Fruit fly (Drosophila melanogaster) whole organism, embryonic: Measurements from ENCODE around the gene Hip14.

Source experiments
- Atf-2 ChIP-seq: fragments of 200-800 bp; sonication (Bioruptor generic); optimal IDR thresholded peaks from 2 replicates; lab custom pipeline; 2016; ENCODE audit warnings: missing biosample characterization, missing genetic modification characterization
- Atf3 ChIP-seq: fragments of 200-800 bp; sonication (Bioruptor generic); optimal IDR thresholded peaks from 3 replicates; lab custom pipeline; 2016; ENCODE audit warnings: missing biosample characterization, missing genetic modification characterization
- CG10321 ChIP-seq: fragments of 200-800 bp; sonication (Bioruptor generic); IDR thresholded peaks from 2 replicates; pipeline ENCODE4 v1.3.6; 2022; ENCODE audit warnings: missing biosample characterization, missing genetic modification characterization
- CG10543 ChIP-seq: fragments of 200-800 bp; sonication (Bioruptor generic); optimal IDR thresholded peaks from 3 replicates; lab custom pipeline; 2017; ENCODE audit warnings: missing biosample characterization, mild to moderate bottlenecking, missing genetic modification characterization, moderate library complexity
- CG13123 ChIP-seq: fragments of 200-800 bp; sonication (Bioruptor generic); optimal IDR thresholded peaks from 2 replicates; lab custom pipeline; 2016; ENCODE audit warnings: missing biosample characterization, missing genetic modification characterization
- CG13296 ChIP-seq: fragments of 200-800 bp; sonication (Bioruptor generic); optimal IDR thresholded peaks from 3 replicates; lab custom pipeline; 2018; ENCODE audit warnings: missing biosample characterization, mild to moderate bottlenecking, missing genetic modification characterization
- CG13894 ChIP-seq: fragments of 200-800 bp; sonication (Bioruptor generic); optimal IDR thresholded peaks from 3 replicates; lab custom pipeline; 2018; ENCODE audit warnings: missing biosample characterization, mild to moderate bottlenecking, missing genetic modification characterization, moderate library complexity
- CG15696 ChIP-seq: fragments of 200-800 bp; sonication (Bioruptor generic); optimal IDR thresholded peaks from 2 replicates; lab custom pipeline; 2019; ENCODE audit warnings: missing biosample characterization, mild to moderate bottlenecking, missing genetic modification characterization, moderate library complexity
- CG18764 ChIP-seq: fragments of 200-800 bp; sonication (Bioruptor generic); optimal IDR thresholded peaks from 3 replicates; lab custom pipeline; 2016; ENCODE audit warnings: missing biosample characterization, missing genetic modification characterization
- CG2875 ChIP-seq: fragments of 200-800 bp; sonication (Bioruptor generic); optimal IDR thresholded peaks from 2 replicates; lab custom pipeline; 2017; ENCODE audit warnings: missing biosample characterization, mild to moderate bottlenecking, missing genetic modification characterization, missing genetic modification reagents
- CG31388 ChIP-seq: fragments of 200-800 bp; sonication (Bioruptor generic); optimal IDR thresholded peaks from 2 replicates; lab custom pipeline; 2016; ENCODE audit warnings: missing biosample characterization, missing genetic modification characterization
- CG32772 ChIP-seq: fragments of 200-800 bp; sonication (Bioruptor generic); IDR thresholded peaks from 2 replicates; pipeline ENCODE4 v1.3.6; 2022; ENCODE audit warnings: missing biosample characterization, missing genetic modification characterization
- CG34224 ChIP-seq: fragments of 200-800 bp; sonication (Bioruptor generic); IDR thresholded peaks from 3 replicates; pipeline ENCODE4 v1.3.6; 2022; ENCODE audit warnings: missing biosample characterization, missing genetic modification characterization; ENCODE audit not compliant: partially characterized antibody
- CG6689 ChIP-seq: fragments of 200-800 bp; sonication (Bioruptor generic); IDR thresholded peaks from 2 replicates; pipeline ENCODE4 v1.3.6; 2022; ENCODE audit warnings: missing biosample characterization, missing genetic modification characterization
- CG6854 ChIP-seq: fragments of 200-800 bp; sonication (Bioruptor generic); optimal IDR thresholded peaks from 3 replicates; lab custom pipeline; 2017; ENCODE audit warnings: missing biosample characterization, mild to moderate bottlenecking, missing genetic modification characterization
- CG7745 ChIP-seq: fragments of 200-800 bp; sonication (Bioruptor generic); optimal IDR thresholded peaks from 2 replicates; lab custom pipeline; 2018; ENCODE audit warnings: missing biosample characterization, mild to moderate bottlenecking, missing genetic modification characterization, moderate library complexity
- CG8281 ChIP-seq: fragments of 200-800 bp; sonication (Bioruptor generic); optimal IDR thresholded peaks from 2 replicates; lab custom pipeline; 2018; ENCODE audit warnings: missing biosample characterization, mild to moderate bottlenecking, missing genetic modification characterization, moderate library complexity
- CG8924 ChIP-seq: fragments of 200-800 bp; optimal IDR thresholded peaks from 3 replicates; lab custom pipeline; 2019; ENCODE audit warnings: missing biosample characterization, mild to moderate bottlenecking, missing genetic modification characterization, moderate library complexity
- Dip2 ChIP-seq: fragments of 200-800 bp; sonication (Bioruptor generic); IDR thresholded peaks from 2 replicates; pipeline ENCODE4 v1.3.6; 2022; ENCODE audit warnings: missing biosample characterization, missing genetic modification characterization
- H15 ChIP-seq: fragments of 200-800 bp; sonication (Bioruptor generic); IDR thresholded peaks from 3 replicates; pipeline ENCODE4 v1.3.6; 2022; ENCODE audit warnings: missing biosample characterization, missing genetic modification characterization
- Lpt ChIP-seq: fragments of >200 bp; optimal IDR thresholded peaks from 2 replicates; lab custom pipeline; 2018; ENCODE audit warnings: missing biosample characterization, missing genetic modification characterization
- MTF-1 ChIP-seq: fragments of 200-800 bp; sonication (Bioruptor generic); optimal IDR thresholded peaks from 2 replicates; lab custom pipeline; 2018; ENCODE audit warnings: missing biosample characterization, mild to moderate bottlenecking, missing genetic modification characterization, borderline replicate concordance
- Max ChIP-seq: fragments of 200-800 bp; sonication (Bioruptor generic); optimal IDR thresholded peaks from 2 replicates; lab custom pipeline; 2016; ENCODE audit warnings: missing biosample characterization, mild to moderate bottlenecking, missing genetic modification characterization
- NK7.1 ChIP-seq: fragments of 200-800 bp; sonication (Bioruptor generic); optimal IDR thresholded peaks from 3 replicates; lab custom pipeline; 2016; ENCODE audit warnings: missing biosample characterization, missing genetic modification characterization
- Sry-δ ChIP-seq: fragments of 200-800 bp; sonication (Bioruptor generic); optimal IDR thresholded peaks from 2 replicates; lab custom pipeline; 2016; ENCODE audit warnings: missing biosample characterization, missing genetic modification characterization
- Ssrp ChIP-seq: fragments of 200-800 bp; sonication (Bioruptor generic); optimal IDR thresholded peaks from 2 replicates; lab custom pipeline; 2018; ENCODE audit warnings: missing biosample characterization, mild to moderate bottlenecking, missing genetic modification characterization, moderate library complexity
- ash1 ChIP-seq: fragments of 200-800 bp; sonication (Bioruptor generic); optimal IDR thresholded peaks from 2 replicates; lab custom pipeline; 2018; ENCODE audit warnings: missing biosample characterization, mild to moderate bottlenecking, missing genetic modification characterization
- bsh ChIP-seq, 2 experiments: fragments of 200-800 bp; sonication (Bioruptor generic); optimal IDR thresholded peaks; 2 replicates each; lab custom pipeline; 2017 to 2018; ENCODE audit warnings: mild to moderate bottlenecking in 2 of 2, missing biosample characterization in 2 of 2, missing genetic modification characterization in 2 of 2, moderate library complexity in 1 of 2
- chinmo ChIP-seq: fragments of 200-800 bp; sonication (Bioruptor generic); IDR thresholded peaks from 4 replicates; pipeline ENCODE4 v1.3.6; 2022; ENCODE audit warnings: missing biosample characterization, missing genetic modification characterization; ENCODE audit not compliant: partially characterized antibody
- chm ChIP-seq: fragments of 200-800 bp; sonication (Bioruptor generic); IDR thresholded peaks from 2 replicates; pipeline ENCODE4 v1.3.6; 2022; ENCODE audit warnings: missing biosample characterization, missing genetic modification characterization
- cwo ChIP-seq: fragments of 200-800 bp; sonication (Bioruptor generic); optimal IDR thresholded peaks from 3 replicates; lab custom pipeline; 2017; ENCODE audit warnings: missing biosample characterization, missing genetic modification characterization, mild to moderate bottlenecking, moderate library complexity, missing genetic modification reagents
- dm ChIP-seq: fragments of 200-800 bp; sonication (Bioruptor generic); optimal IDR thresholded peaks from 3 replicates; lab custom pipeline; 2016; ENCODE audit warnings: missing biosample characterization, missing genetic modification characterization
- dmrt99B ChIP-seq: fragments of 200-800 bp; sonication (Bioruptor generic); optimal IDR thresholded peaks from 2 replicates; lab custom pipeline; 2018; ENCODE audit warnings: missing biosample characterization, mild to moderate bottlenecking, missing genetic modification characterization, moderate library complexity
- dysf ChIP-seq: fragments of 200-800 bp; sonication (Bioruptor generic); IDR thresholded peaks from 3 replicates; pipeline ENCODE4 v1.3.6; 2022; ENCODE audit warnings: missing biosample characterization, missing genetic modification characterization
- gce ChIP-seq: fragments of 200-800 bp; sonication (Bioruptor generic); IDR thresholded peaks from 3 replicates; pipeline ENCODE4 v1.3.6; 2022; ENCODE audit warnings: missing biosample characterization, missing genetic modification characterization
- gfzf ChIP-seq: fragments of 200-800 bp; sonication (Bioruptor generic); optimal IDR thresholded peaks from 2 replicates; lab custom pipeline; 2016; ENCODE audit warnings: missing biosample characterization, mild to moderate bottlenecking, missing genetic modification characterization, moderate library complexity
- gsb-n ChIP-seq: fragments of 200-800 bp; sonication (Bioruptor generic); optimal IDR thresholded peaks from 3 replicates; lab custom pipeline; 2018; ENCODE audit warnings: missing biosample characterization, mild to moderate bottlenecking, missing genetic modification characterization
- lilli ChIP-seq: fragments of 200-800 bp; sonication (Bioruptor generic); optimal IDR thresholded peaks from 3 replicates; lab custom pipeline; 2016; ENCODE audit warnings: missing biosample characterization, missing genetic modification characterization
- lov ChIP-seq, 2 experiments: fragments of 200-800 bp in 1 of 2; fragments of >200 bp in 1 of 2; sonication (Bioruptor generic) in 1 of 2; IDR thresholded peaks in 1 of 2; optimal IDR thresholded peaks in 1 of 2; 2 replicates in 1 of 2; 3 replicates in 1 of 2; pipeline versions ENCODE4 v1.3.6 to Lab custom; 2017 to 2022; ENCODE audit warnings: missing biosample characterization in 1 of 2, missing genetic modification characterization in 1 of 2
- nmo ChIP-seq: fragments of 200-800 bp; sonication (Bioruptor generic); optimal IDR thresholded peaks from 2 replicates; lab custom pipeline; 2018; ENCODE audit warnings: missing biosample characterization, mild to moderate bottlenecking, missing genetic modification characterization, moderate library complexity
- row ChIP-seq: fragments of 200-800 bp; sonication (Bioruptor generic); IDR thresholded peaks from 3 replicates; pipeline ENCODE4 v1.3.6; 2022; ENCODE audit warnings: missing biosample characterization, missing genetic modification characterization
- sens ChIP-seq: fragments of 200-800 bp; sonication (Bioruptor generic); peaks from one replicate; lab custom pipeline; 2016; ENCODE audit warnings: missing biosample characterization, missing genetic modification characterization
- sima ChIP-seq: fragments of 200-800 bp; sonication (Bioruptor generic); optimal IDR thresholded peaks from 2 replicates; lab custom pipeline; 2016; ENCODE audit warnings: missing biosample characterization, missing genetic modification characterization
- sqz ChIP-seq: fragments of 200-800 bp; sonication (Bioruptor generic); optimal IDR thresholded peaks from 3 replicates; lab custom pipeline; 2018; ENCODE audit warnings: missing biosample characterization, mild to moderate bottlenecking, missing genetic modification characterization
- stc ChIP-seq: fragments of 200-800 bp; sonication (Bioruptor generic); IDR thresholded peaks from 2 replicates; pipeline ENCODE4 v1.3.6; 2022; ENCODE audit warnings: missing biosample characterization, missing genetic modification characterization
- tup ChIP-seq: fragments of 200-800 bp; sonication (Bioruptor generic); optimal IDR thresholded peaks from 2 replicates; lab custom pipeline; 2016; ENCODE audit warnings: missing biosample characterization, mild to moderate bottlenecking, missing genetic modification characterization, moderate library complexity
- tx ChIP-seq: fragments of 200-800 bp; sonication (Bioruptor generic); optimal IDR thresholded peaks from 2 replicates; lab custom pipeline; 2016; ENCODE audit warnings: missing biosample characterization, missing genetic modification characterization
- unpg ChIP-seq: fragments of 200-800 bp; sonication (Bioruptor generic); optimal IDR thresholded peaks from 3 replicates; lab custom pipeline; 2018; ENCODE audit warnings: missing biosample characterization, mild to moderate bottlenecking, missing genetic modification characterization, moderate library complexity
- vfl ChIP-seq: fragments of 200-800 bp; sonication (Bioruptor generic); optimal IDR thresholded peaks from 2 replicates; lab custom pipeline; 2016; ENCODE audit warnings: missing biosample characterization, missing genetic modification characterization

Gene Hip14

DNA sequence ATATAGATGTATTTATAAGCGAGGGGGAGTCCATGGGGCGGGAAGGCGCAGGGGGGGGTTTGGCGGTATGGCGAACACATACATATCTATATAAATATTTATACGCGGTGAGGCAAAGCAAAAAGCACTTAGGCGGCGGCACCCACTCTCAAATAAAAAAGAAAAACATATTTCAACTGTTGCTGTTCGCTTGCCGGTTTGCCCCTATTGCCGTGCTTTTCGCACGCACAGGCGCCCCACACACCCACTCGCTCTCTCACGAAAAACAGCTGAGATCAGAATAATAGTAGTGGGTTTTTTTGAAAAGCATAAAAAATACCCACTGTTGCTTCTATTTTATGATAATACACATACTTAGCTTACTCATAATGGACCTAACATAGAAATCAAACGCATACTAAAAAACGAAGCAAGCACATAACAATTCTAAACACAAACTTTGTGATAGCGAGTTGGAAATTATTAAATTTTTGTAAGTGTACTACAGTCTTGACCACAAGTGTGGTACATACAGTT lies 13.2 kb downstream of the Hip14 start (continued):
- no peak for TF ChIP-seq Dip2 (GFP tag; lab: Robert Waterston, UW)
- TF ChIP-seq Sry-δ (GFP tag; lab: Kevin White, UChicago): peak; percentile 0
- peak; percentile 32; the same call in 1 of the 2 replicates for TF ChIP-seq chm
- TF ChIP-seq CG13123 (GFP tag; lab: Kevin White, UChicago): no peak
- TF ChIP-seq Max: peak; percentile 37
- TF ChIP-seq cwo (GFP tag; lab: Kevin White, UChicago): peak; percentile 80
- no peak for TF ChIP-seq gce (GFP tag; lab: Robert Waterston, UW)
- TF ChIP-seq CG10321 (GFP tag; lab: Robert Waterston, UW): peak; percentile 33; the same call in 1 of the 2 replicates
- TF ChIP-seq bsh (GFP tag; optimal IDR thresholded peaks at IDR 0.05; lab: Kevin White, UChicago): peak in 1 of 2 experiments; percentile 35
- TF ChIP-seq gfzf: no peak
- peak; percentile 85; the same call in 2 of the 3 replicates for TF ChIP-seq dysf (GFP tag; lab: Robert Waterston, UW)
- no peak for TF ChIP-seq CG7745 (tag; lab: Kevin White, UChicago)
- peak; percentile 69 for TF ChIP-seq CG6854 (GFP tag; lab: Kevin White, UChicago)
- TF ChIP-seq gsb-n (tag; lab: Kevin White, UChicago): no peak
- peak; percentile 77 for TF ChIP-seq nmo
- peak; percentile 68 for TF ChIP-seq Atf-2 (GFP tag; lab: Kevin White, UChicago)
- peak; percentile 84 for TF ChIP-seq CG8924
- TF ChIP-seq unpg (GFP tag; lab: Kevin White, UChicago): peak; percentile 76
- TF ChIP-seq dm (GFP tag; lab: Kevin White, UChicago): peak; percentile 28
- TF ChIP-seq CG31388: no peak
- peak; percentile 47; the same call in 1 of the 3 replicates for TF ChIP-seq CG34224 (GFP tag; lab: Robert Waterston, UW)
- TF ChIP-seq CG18764 (GFP tag; lab: Kevin White, UChicago): peak; percentile 25
- peak; percentile 27 for TF ChIP-seq CG2875 (GFP tag; lab: Kevin White, UChicago)
- TF ChIP-seq CG10543 (GFP tag; lab: Kevin White, UChicago): peak; percentile 96
- no peak for TF ChIP-seq lov (optimal IDR thresholded peaks at IDR 0.05; lab: Kevin White, UChicago)
- no peak for TF ChIP-seq lov (GFP tag; IDR thresholded peaks at IDR 0.05; lab: Robert Waterston, UW)
- no peak for TF ChIP-seq MTF-1
- peak; percentile 43; the same call in 1 of the 3 replicates for TF ChIP-seq H15 (GFP tag; lab: Robert Waterston, UW)
- peak; percentile 41 for TF ChIP-seq Ssrp (tag; lab: Kevin White, UChicago)
- TF ChIP-seq CG13296 (GFP tag; lab: Kevin White, UChicago): peak; percentile 88
- TF ChIP-seq tup (GFP tag; lab: Kevin White, UChicago): peak; percentile 30
- peak; percentile 37 for TF ChIP-seq Atf3 (GFP tag; lab: Kevin White, UChicago)
- TF ChIP-seq, all 482 proteins: peak for 322

DNA sequence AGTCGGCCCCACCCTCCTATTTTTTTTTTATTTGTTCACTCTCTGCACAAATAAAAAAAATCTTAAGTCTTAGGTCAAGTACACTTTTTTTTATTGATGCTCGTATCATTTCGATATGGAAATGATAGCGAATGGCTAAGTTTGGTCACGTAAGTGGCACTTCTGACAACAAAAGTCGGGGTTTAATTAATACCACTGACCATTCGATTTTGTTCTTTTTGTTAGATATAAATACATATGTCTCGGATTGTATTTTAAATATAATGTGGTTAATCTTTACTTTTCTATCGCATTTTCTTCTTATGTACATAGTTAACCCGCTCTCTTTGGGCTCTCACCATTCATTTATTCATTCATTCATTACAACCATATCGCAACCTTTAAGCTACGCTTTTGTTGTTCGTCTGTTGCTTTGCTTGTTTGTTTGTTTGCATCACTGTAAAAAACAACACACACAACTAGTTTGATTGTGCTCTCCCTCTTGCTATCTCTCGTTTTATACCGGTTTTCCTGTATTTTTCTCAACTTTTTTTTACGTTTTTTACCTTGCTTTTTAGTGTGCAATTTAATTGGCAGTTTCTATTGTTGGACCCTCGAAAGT lies 14.2 kb downstream of the Hip14 start:
- TF ChIP-seq chinmo (GFP tag; lab: Robert Waterston, UW) (0 out of 4 replicates have a peak, but pooled peaks have one; percentile 17), CG15696 (no peak), sqz (peak; percentile 24), stc (GFP tag; lab: Robert Waterston, UW) (0 out of 2 replicates have a peak, but pooled peaks have one; percentile 25), sens (GFP tag; lab: Kevin White, UChicago) (peak; percentile 77), Lpt (GFP tag; lab: Kevin White, UChicago) (no peak), ash1 (GFP tag; lab: Kevin White, UChicago) (no peak), CG6689 (GFP tag; lab: Robert Waterston, UW) (no peak), vfl (no peak), tx (GFP tag; lab: Kevin White, UChicago) (no peak), CG8281 (tag; lab: Kevin White, UChicago) (peak; percentile 98), lilli (GFP tag; lab: Kevin White, UChicago) (peak; percentile 1), dmrt99B (tag; lab: Kevin White, UChicago) (peak; percentile 5), CG13894 (peak; percentile 4), NK7.1 (GFP tag; lab: Kevin White, UChicago) (no peak), sima (GFP tag; lab: Kevin White, UChicago) (no peak), CG32772 (GFP tag; lab: Robert Waterston, UW) (no peak), row (GFP tag; lab: Robert Waterston, UW) (0 out of 3 replicates have a peak, but pooled peaks have one; percentile 10)
